Fruit fly (Drosophila melanogaster): ENCODE data around the gene alpha-Est9.
A peak's percentile ranks its signal among the peaks of the same experiment; 100 is the strongest.

alpha-Est9 gene

DNA sequence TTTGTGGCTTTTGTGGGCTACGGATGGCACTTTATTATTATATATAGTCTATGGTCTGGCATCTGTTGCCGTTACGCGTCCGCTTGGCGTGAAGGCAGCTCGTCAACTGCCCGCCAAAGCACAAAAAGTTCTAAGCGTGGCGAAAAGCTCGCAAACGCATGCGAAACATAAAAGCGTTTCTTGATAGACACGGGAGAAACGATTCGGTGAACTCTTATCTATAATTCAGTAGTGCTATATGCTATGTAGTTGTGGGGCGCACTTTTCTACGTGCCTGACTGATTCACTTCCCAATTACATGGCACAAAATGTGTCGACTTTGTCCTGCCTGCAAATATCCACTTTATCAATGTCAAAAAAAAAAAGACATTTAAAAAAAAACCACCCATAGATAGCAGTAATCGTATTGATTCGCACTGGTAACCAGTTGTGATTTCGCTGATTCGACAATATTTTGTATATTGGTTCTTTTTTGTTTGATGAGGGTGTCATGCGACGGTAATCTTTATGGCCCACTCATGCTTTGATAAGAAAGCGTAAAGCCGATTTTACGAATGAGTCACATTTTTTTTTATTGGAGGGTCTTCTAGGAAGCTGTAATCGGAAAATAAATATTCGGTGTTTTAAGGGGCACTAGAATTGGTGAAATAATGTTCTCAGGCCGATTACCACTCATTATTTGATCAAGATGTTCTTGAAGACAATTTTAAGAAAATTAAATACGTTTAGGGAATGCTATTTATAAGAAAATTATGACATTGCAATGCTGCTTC lies at the start of gene alpha-Est9:
TSS of gene alpha-Est9 (minus strand) at position 110 of the 773 bp plus-strand sequence.
- peak; percentile 27 for TF ChIP-seq CG17801 (GFP tag; optimal IDR thresholded peaks at IDR 0.05; ENCODE audit: partially characterized antibody)

DNA sequence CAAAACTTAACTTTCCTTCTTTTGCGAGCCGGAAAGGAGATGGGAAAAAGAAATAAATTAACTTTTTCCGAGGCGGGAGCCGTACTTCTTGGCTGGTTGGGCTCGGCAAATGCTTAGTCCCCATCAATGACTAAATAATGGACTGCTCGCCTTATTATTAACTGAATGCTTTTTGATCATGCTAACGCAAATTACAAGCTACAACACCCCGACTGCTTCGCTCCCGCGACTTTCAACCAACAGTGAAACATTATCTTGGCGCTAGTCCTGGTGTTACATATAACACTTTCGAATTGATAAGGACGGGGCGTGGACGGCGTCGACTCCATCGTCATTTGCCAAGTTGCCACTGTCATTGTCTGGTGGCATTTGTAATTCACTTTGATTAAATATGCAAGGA lies 46.8 kb upstream of the alpha-Est9 start, which contains the start of gene CG45545:
TSS of gene CG45545 (plus strand) at position 301 of the 400 bp plus-strand sequence.
- TF ChIP-seq CG17801 (GFP tag; optimal IDR thresholded peaks at IDR 0.05; ENCODE audit: partially characterized antibody) = no peak

dm6 chr3R:7548808-7549744 lies 44.2 kb upstream of the alpha-Est9 start, which contains the start of gene alpha-Est1:
alpha-Est1 (minus strand) TSS chr3R:7549124.
- TF ChIP-seq CG17801 (GFP tag; optimal IDR thresholded peaks at IDR 0.05; ENCODE audit: partially characterized antibody) = no peak

- peak; percentile 35 for TF ChIP-seq CG17801 (GFP tag; optimal IDR thresholded peaks at IDR 0.05; ENCODE audit: partially characterized antibody)
These were observed 36.4 kb upstream of the alpha-Est9 start, which contains the start of the genes alpha-Est3 and alpha-Est2 for dm6 chr3R:7541145-7541860. alpha-Est3 (minus strand) TSS chr3R:7541631. alpha-Est2 (plus strand) TSS chr3R:7541810.

- TF ChIP-seq CG17801 (GFP tag; optimal IDR thresholded peaks at IDR 0.05; ENCODE audit: partially characterized antibody) = no peak
These were observed 33.5 kb upstream of the alpha-Est9 start, which contains the start of gene alpha-Est4 for dm6 chr3R:7538435-7538834. alpha-Est4 (minus strand) TSS chr3R:7538615.

dm6 chr3R:7536281-7536680 lies 31.4 kb upstream of the alpha-Est9 start, which contains the start of gene alpha-Est5:
alpha-Est5 (minus strand) TSS chr3R:7536390.
- no peak for TF ChIP-seq CG17801 (GFP tag; optimal IDR thresholded peaks at IDR 0.05; ENCODE audit: partially characterized antibody)

- TF ChIP-seq CG17801 (GFP tag; optimal IDR thresholded peaks at IDR 0.05; ENCODE audit: partially characterized antibody) = no peak
These were observed 30.7 kb upstream of the alpha-Est9 start for dm6 chr3R:7535606-7536005.

dm6 chr3R:7530184-7530821 lies 25.4 kb upstream of the alpha-Est9 start, which contains the start of the genes Rtnl2 and alphaTub84D:
Rtnl2 (minus strand) TSS chr3R:7530241.
alphaTub84D (plus strand) TSS chr3R:7530753.
- TF ChIP-seq CG17801 (GFP tag; optimal IDR thresholded peaks at IDR 0.05; ENCODE audit: partially characterized antibody) = no peak

DNA sequence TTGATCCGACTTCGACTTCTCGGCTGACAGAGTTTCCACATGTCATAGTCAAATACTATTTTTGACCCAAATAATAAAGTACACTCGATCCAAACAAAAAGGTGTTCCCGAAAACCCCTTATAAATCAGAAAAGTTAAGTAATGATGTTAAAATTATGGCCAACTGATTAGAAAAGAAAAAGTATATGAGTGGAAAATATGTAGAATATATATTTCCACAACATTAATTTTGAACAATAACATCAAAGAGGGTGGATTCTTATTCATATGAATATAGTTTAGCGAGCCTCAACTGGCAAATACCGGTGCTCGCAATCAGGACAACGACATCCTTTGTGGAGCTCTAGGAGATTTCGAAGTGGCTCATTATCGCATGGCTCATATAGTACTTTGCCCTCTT lies 23.8 kb upstream of the alpha-Est9 start, which contains the start of gene alpha-Est6:
TSS of gene alpha-Est6 (minus strand) at position 101 of the 400 bp plus-strand sequence.
- no peak for TF ChIP-seq CG17801 (GFP tag; optimal IDR thresholded peaks at IDR 0.05; ENCODE audit: partially characterized antibody)

DNA sequence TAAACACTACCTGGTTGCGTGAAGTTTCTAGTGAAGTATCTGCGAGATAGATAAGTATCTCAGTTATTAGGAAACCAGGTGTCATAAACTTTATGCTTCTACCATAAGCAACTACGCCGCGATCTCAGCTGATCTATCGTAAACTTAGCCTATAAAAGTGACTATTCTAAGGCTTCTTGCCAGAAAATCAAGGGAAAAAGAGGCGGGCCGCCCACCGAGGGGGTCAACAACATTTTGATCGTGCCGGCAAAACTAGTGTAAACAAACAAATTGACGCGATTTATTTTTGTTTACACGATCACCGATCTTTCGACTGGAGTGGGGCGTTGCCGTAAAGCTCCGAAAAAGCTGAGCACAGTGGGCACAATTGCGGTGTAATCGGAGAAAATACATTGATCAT lies 19.3 kb upstream of the alpha-Est9 start:
- TF ChIP-seq CG17801 (GFP tag; optimal IDR thresholded peaks at IDR 0.05; ENCODE audit: partially characterized antibody) = no peak

dm6 chr3R:7523594-7523993 lies 18.7 kb upstream of the alpha-Est9 start, which contains the start of gene alpha-Est7:
alpha-Est7 (minus strand) TSS chr3R:7523753.
- TF ChIP-seq CG17801 (GFP tag; optimal IDR thresholded peaks at IDR 0.05; ENCODE audit: partially characterized antibody) = no peak

DNA sequence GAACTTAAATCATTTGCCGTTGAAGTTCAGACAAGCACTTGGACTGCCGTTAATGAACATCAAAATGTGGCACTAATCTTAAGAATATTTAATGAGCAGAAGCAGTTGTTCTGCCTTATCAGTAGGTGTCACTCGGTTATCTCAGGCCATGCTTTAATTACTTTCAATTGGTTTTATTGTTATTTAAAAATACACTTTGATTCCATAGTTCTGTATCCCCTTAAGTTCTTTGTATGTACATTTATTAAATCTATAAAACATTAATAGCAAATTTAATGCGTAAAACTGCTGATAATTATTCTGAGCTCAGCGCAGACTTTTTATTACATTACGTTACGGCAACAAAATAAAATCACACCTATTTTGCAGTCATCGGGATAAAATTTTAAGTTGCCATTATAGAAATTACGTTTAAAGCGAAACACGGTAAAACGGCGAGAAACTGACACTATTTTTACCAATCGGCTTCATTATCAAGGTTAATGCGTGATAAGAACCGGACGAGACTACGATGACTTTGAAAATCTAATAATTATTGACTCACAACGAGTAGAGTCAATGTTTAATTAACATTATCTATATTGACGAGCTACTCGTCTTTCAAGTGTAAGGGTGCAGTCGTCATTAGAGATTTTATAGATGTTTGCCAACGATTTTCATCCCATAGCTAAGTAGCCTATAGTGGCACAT lies 17.5 kb upstream of the alpha-Est9 start:
- TF ChIP-seq CG17801 (GFP tag; optimal IDR thresholded peaks at IDR 0.05; ENCODE audit: partially characterized antibody) = no peak

- TF ChIP-seq CG17801 (GFP tag; optimal IDR thresholded peaks at IDR 0.05; ENCODE audit: partially characterized antibody) = no peak
These were observed 14.5 kb upstream of the alpha-Est9 start, which contains the start of gene Ubc84D for dm6 chr3R:7519356-7519755. Ubc84D (minus strand) TSS chr3R:7519456.

Data from ovary, adult (tissue).